Fruit fly (Drosophila melanogaster) whole organism, adult: Measurements from ENCODE around the gene Swt1.

Experiments
- CG11617 ChIP-seq: fragments of 200-800 bp; sonication (Bioruptor generic); optimal IDR thresholded peaks from 2 replicates; lab custom pipeline; 2017; ENCODE audit warnings: mild to moderate bottlenecking, missing biosample characterization, missing genetic modification reagents, missing genetic modification characterization
- CG14711 ChIP-seq: fragments of 200-800 bp; sonication (Bioruptor generic); optimal IDR thresholded peaks from 2 replicates; lab custom pipeline; 2018; ENCODE audit warnings: missing biosample characterization, mild to moderate bottlenecking, missing genetic modification characterization, moderate library complexity
- CG33017 ChIP-seq: fragments of 200-800 bp; sonication (Bioruptor generic); optimal IDR thresholded peaks from 2 replicates; lab custom pipeline; 2018; ENCODE audit warnings: missing biosample characterization, mild to moderate bottlenecking, missing genetic modification characterization, moderate library complexity
- CG5204 ChIP-seq: fragments of 200-800 bp; sonication (Bioruptor generic); optimal IDR thresholded peaks from 2 replicates; lab custom pipeline; 2016; ENCODE audit warnings: missing biosample characterization, missing genetic modification characterization
- Clk ChIP-seq: fragments of 200-800 bp; sonication (Bioruptor generic); optimal IDR thresholded peaks from 2 replicates; lab custom pipeline; 2017; ENCODE audit warnings: missing biosample characterization, missing genetic modification characterization
- Hr96 ChIP-seq: fragments of 200-800 bp; sonication (Bioruptor generic); optimal IDR thresholded peaks from 2 replicates; lab custom pipeline; 2016; ENCODE audit warnings: missing biosample characterization, missing genetic modification characterization
- Mnt ChIP-seq: fragments of 200-800 bp; sonication (Bioruptor generic); optimal IDR thresholded peaks from 2 replicates; lab custom pipeline; 2016; ENCODE audit warnings: missing biosample characterization, mild to moderate bottlenecking, missing genetic modification characterization
- cic ChIP-seq: fragments of 200-800 bp; sonication (Bioruptor generic); optimal IDR thresholded peaks from 2 replicates; lab custom pipeline; 2017; ENCODE audit warnings: missing biosample characterization, mild to moderate bottlenecking, missing genetic modification characterization, moderate library complexity
- kay ChIP-seq: fragments of 200-800 bp; sonication (Bioruptor generic); peaks from one replicate; lab custom pipeline; 2016; ENCODE audit warnings: missing biosample characterization, missing genetic modification characterization, borderline replicate concordance
- ovo ChIP-seq: fragments of 200-800 bp; sonication (Bioruptor generic); optimal IDR thresholded peaks from 2 replicates; lab custom pipeline; 2016; ENCODE audit warnings: missing biosample characterization, missing genetic modification characterization
- toe ChIP-seq: fragments of 200-800 bp; sonication (Bioruptor generic); optimal IDR thresholded peaks from 2 replicates; lab custom pipeline; 2016; ENCODE audit warnings: missing biosample characterization, missing genetic modification characterization

DNA sequence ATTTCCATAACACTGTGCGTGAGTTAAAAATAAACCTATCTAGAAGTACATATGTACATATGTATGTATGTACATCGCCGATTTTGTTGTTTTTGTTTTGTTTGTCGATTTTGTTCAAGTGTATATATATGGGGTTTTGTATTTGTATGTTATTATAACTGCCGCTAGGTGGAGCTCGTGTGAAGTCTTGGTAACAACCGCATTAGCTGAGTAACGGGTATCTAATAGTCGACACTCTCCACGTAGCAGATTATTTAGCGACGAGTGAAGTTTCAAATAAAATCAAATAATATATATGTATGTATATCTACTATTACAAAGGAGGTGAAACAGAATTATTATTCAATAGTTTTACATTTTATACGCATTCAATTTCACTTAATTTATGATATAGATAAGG, 39.0 kb upstream of the Swt1 start:
- TF ChIP-seq CG11617 (no peak), ovo (GFP tag; lab: Kevin White, UChicago) (no peak), kay (GFP tag; lab: Kevin White, UChicago) (no peak), CG14711 (tag; lab: Kevin White, UChicago) (no peak), cic (GFP tag; lab: Kevin White, UChicago) (no peak), Clk (GFP tag; lab: Kevin White, UChicago) (no peak), CG33017 (tag; lab: Kevin White, UChicago) (no peak), CG5204 (GFP tag; lab: Kevin White, UChicago) (no peak), toe (GFP tag; lab: Kevin White, UChicago) (no peak), Hr96 (GFP tag; lab: Kevin White, UChicago) (no peak), Mnt (GFP tag; lab: Kevin White, UChicago) (no peak)
